Comparison of ENCODE assay signal across 1 fruit fly cellular context in genomic region chr3R:9940565-9941258, dm6.
TF ChIP-seq lines count a peak whose summit lies in the region.

No protein-coding gene starts in this region.

TF ChIP-seq in whole organism, embryonic, 481 proteins besides CTCF, POLR2A, EP300 and RAD21 (continued from another document):
- no peak for TF ChIP-seq trh (GFP tag; optimal IDR thresholded peaks at IDR 0.05; lab: Kevin White, UChicago)
- no peak for TF ChIP-seq Lim3 (GFP tag; IDR thresholded peaks at IDR 0.05; lab: Robert Waterston, UW)
- TF ChIP-seq CG7963 (GFP tag; IDR thresholded peaks at IDR 0.05; lab: Robert Waterston, UW; ENCODE audit: partially characterized antibody), result no peak
- no peak for TF ChIP-seq CG32532 (GFP tag; IDR thresholded peaks at IDR 0.05; lab: Robert Waterston, UW)
- TF ChIP-seq HmgZ (tag; optimal IDR thresholded peaks at IDR 0.05; lab: Kevin White, UChicago), result no peak
- TF ChIP-seq oc (tag; optimal IDR thresholded peaks at IDR 0.05; lab: Kevin White, UChicago), result no peak
- TF ChIP-seq CG12071 (GFP tag; optimal IDR thresholded peaks at IDR 0.05; lab: Kevin White, UChicago), result peak; percentile 33
- no peak for TF ChIP-seq bbx (GFP tag; IDR thresholded peaks at IDR 0.05; lab: Robert Waterston, UW; ENCODE audit: partially characterized antibody)
- no peak for TF ChIP-seq Side (GFP tag; optimal IDR thresholded peaks at IDR 0.05; lab: Kevin White, UChicago)
- TF ChIP-seq Dp (GFP tag; optimal IDR thresholded peaks at IDR 0.05; lab: Kevin White, UChicago), result no peak
- TF ChIP-seq B-H1 (GFP tag; IDR thresholded peaks at IDR 0.05; lab: Robert Waterston, UW), result no peak
- no peak for TF ChIP-seq tio (GFP tag; optimal IDR thresholded peaks at IDR 0.05; lab: Kevin White, UChicago)
- TF ChIP-seq CG8359 (GFP tag; optimal IDR thresholded peaks at IDR 0.05; lab: Kevin White, UChicago; ENCODE audit: borderline replicate concordance), result peak; percentile 15
- TF ChIP-seq fd96Cb (tag; optimal IDR thresholded peaks at IDR 0.05; lab: Kevin White, UChicago), result no peak
- TF ChIP-seq CG6765 (GFP tag; optimal IDR thresholded peaks at IDR 0.05; lab: Kevin White, UChicago), result no peak
- TF ChIP-seq CG17568 (GFP tag; optimal IDR thresholded peaks at IDR 0.05; lab: Kevin White, UChicago), result no peak
- TF ChIP-seq lab (GFP tag; optimal IDR thresholded peaks at IDR 0.05; lab: Kevin White, UChicago), result peak; percentile 42
- TF ChIP-seq sim (GFP tag; IDR thresholded peaks at IDR 0.05; lab: Robert Waterston, UW), result no peak
- TF ChIP-seq CG2129 (GFP tag; IDR thresholded peaks at IDR 0.05; lab: Robert Waterston, UW; ENCODE audit: partially characterized antibody), result no peak
- no peak for TF ChIP-seq dpn (GFP tag; optimal IDR thresholded peaks at IDR 0.05; lab: Kevin White, UChicago)
- no peak for TF ChIP-seq rib (GFP tag; IDR thresholded peaks at IDR 0.05; lab: Robert Waterston, UW)
- no peak for TF ChIP-seq CG8290 (GFP tag; optimal IDR thresholded peaks at IDR 0.05; lab: Kevin White, UChicago)
- no peak for TF ChIP-seq CG8290 (tag; optimal IDR thresholded peaks at IDR 0.05; lab: Kevin White, UChicago)
- TF ChIP-seq Ets65A (GFP tag; lab: Kevin White, UChicago), result peak; percentile 5
- peak; percentile 3 for TF ChIP-seq Deaf1 (tag; optimal IDR thresholded peaks at IDR 0.05; lab: Kevin White, UChicago)
- no peak for TF ChIP-seq p53 (GFP tag; optimal IDR thresholded peaks at IDR 0.05; lab: Kevin White, UChicago)
- TF ChIP-seq Meics (GFP tag; optimal IDR thresholded peaks at IDR 0.05; lab: Kevin White, UChicago), result no peak
- peak; percentile 4 for TF ChIP-seq cwo (GFP tag; optimal IDR thresholded peaks at IDR 0.05; lab: Kevin White, UChicago)
- TF ChIP-seq CG9215 (GFP tag; IDR thresholded peaks at IDR 0.05; lab: Robert Waterston, UW), result no peak
- TF ChIP-seq Stat92E (GFP tag; optimal IDR thresholded peaks at IDR 0.05; lab: Kevin White, UChicago), result peak in 1 of 3 experiments; percentile 26
- TF ChIP-seq GATAe (GFP tag; conservative IDR thresholded peaks at IDR 0.05; lab: Robert Waterston, UW), result peak; percentile 68
- TF ChIP-seq gt (GFP tag; IDR thresholded peaks at IDR 0.05; lab: Robert Waterston, UW), result no peak
- TF ChIP-seq Ets97D (GFP tag; optimal IDR thresholded peaks at IDR 0.05; lab: Kevin White, UChicago), result no peak
- no peak for TF ChIP-seq CG10267 (tag; optimal IDR thresholded peaks at IDR 0.05; lab: Kevin White, UChicago)
- TF ChIP-seq CG7372 (GFP tag; IDR thresholded peaks at IDR 0.05; lab: Robert Waterston, UW), result peak; percentile 47
- TF ChIP-seq Eip74EF (GFP tag; optimal IDR thresholded peaks at IDR 0.05; lab: Kevin White, UChicago), result peak in 1 of 2 experiments; percentile 74
- no peak for TF ChIP-seq nom (GFP tag; optimal IDR thresholded peaks at IDR 0.05; lab: Kevin White, UChicago)
- no peak for TF ChIP-seq CG8765 (GFP tag; IDR thresholded peaks at IDR 0.05; lab: Robert Waterston, UW)
- no peak for TF ChIP-seq Fer3 (tag; optimal IDR thresholded peaks at IDR 0.05; lab: Kevin White, UChicago)
- peak; percentile 41 for TF ChIP-seq lbe (GFP tag; optimal IDR thresholded peaks at IDR 0.05; lab: Kevin White, UChicago)
- no peak for TF ChIP-seq jigr1 (GFP tag; IDR thresholded peaks at IDR 0.05; lab: Robert Waterston, UW)
- TF ChIP-seq CG1647 (GFP tag; optimal IDR thresholded peaks at IDR 0.05; lab: Kevin White, UChicago), result no peak
- peak; percentile 1 for TF ChIP-seq Fer1 (GFP tag; optimal IDR thresholded peaks at IDR 0.05; lab: Kevin White, UChicago)
- no peak for TF ChIP-seq crp (GFP tag; optimal IDR thresholded peaks at IDR 0.05; lab: Kevin White, UChicago)
- no peak for TF ChIP-seq CG4820 (GFP tag; optimal IDR thresholded peaks at IDR 0.05; lab: Kevin White, UChicago)
- peak; percentile 83 for TF ChIP-seq exex (tag; optimal IDR thresholded peaks at IDR 0.05; lab: Kevin White, UChicago)
- TF ChIP-seq Med (GFP tag; lab: Kevin White, UChicago), result peak; percentile 21
- TF ChIP-seq CG7987 (GFP tag; optimal IDR thresholded peaks at IDR 0.05; lab: Kevin White, UChicago), result no peak
- no peak for TF ChIP-seq emc (GFP tag; optimal IDR thresholded peaks at IDR 0.05; lab: Kevin White, UChicago)
- TF ChIP-seq corto (GFP tag; optimal IDR thresholded peaks at IDR 0.05; lab: Kevin White, UChicago), result peak; percentile 49
- TF ChIP-seq PHDP (tag; optimal IDR thresholded peaks at IDR 0.05; lab: Kevin White, UChicago), result no peak
- no peak for TF ChIP-seq jing (GFP tag; optimal IDR thresholded peaks at IDR 0.05; lab: Kevin White, UChicago)
- TF ChIP-seq Scr (GFP tag; IDR thresholded peaks at IDR 0.05; lab: Robert Waterston, UW; ENCODE audit: partially characterized antibody), result no peak
- no peak for TF ChIP-seq CG12299 (tag; optimal IDR thresholded peaks at IDR 0.05; lab: Kevin White, UChicago)
- TF ChIP-seq CG16815 (GFP tag; optimal IDR thresholded peaks at IDR 0.05; lab: Kevin White, UChicago), result no peak
- no peak for TF ChIP-seq tx (GFP tag; optimal IDR thresholded peaks at IDR 0.05; lab: Kevin White, UChicago)
- TF ChIP-seq Pdp1 (GFP tag; optimal IDR thresholded peaks at IDR 0.05; lab: Kevin White, UChicago), result peak in 1 of 2 experiments; percentile 37
- TF ChIP-seq crol (GFP tag; IDR thresholded peaks at IDR 0.05; lab: Robert Waterston, UW), result no peak
- no peak for TF ChIP-seq CG6689 (GFP tag; IDR thresholded peaks at IDR 0.05; lab: Robert Waterston, UW)
- TF ChIP-seq chm (GFP tag; IDR thresholded peaks at IDR 0.05; lab: Robert Waterston, UW), result no peak
- no peak for TF ChIP-seq CG14050 (GFP tag; IDR thresholded peaks at IDR 0.05; lab: Robert Waterston, UW)
- TF ChIP-seq gcm2 (GFP tag; optimal IDR thresholded peaks at IDR 0.05; lab: Kevin White, UChicago), result no peak
- no peak for TF ChIP-seq aop (GFP tag; IDR thresholded peaks at IDR 0.05; lab: Robert Waterston, UW)
- peak; percentile 42 for TF ChIP-seq sens (GFP tag; lab: Kevin White, UChicago)
- TF ChIP-seq chinmo (GFP tag; IDR thresholded peaks at IDR 0.05; lab: Robert Waterston, UW; ENCODE audit: partially characterized antibody), result 0 out of 4 replicates have a peak, but pooled peaks have one; percentile 4
- no peak for TF ChIP-seq Dad (GFP tag; optimal IDR thresholded peaks at IDR 0.05; lab: Kevin White, UChicago)
- no peak for TF ChIP-seq CG15514 (GFP tag; optimal IDR thresholded peaks at IDR 0.05; lab: Kevin White, UChicago)
- TF ChIP-seq bsh (GFP tag; optimal IDR thresholded peaks at IDR 0.05; lab: Kevin White, UChicago), result no peak
- no peak for TF ChIP-seq CG18262 (tag; optimal IDR thresholded peaks at IDR 0.05; lab: Kevin White, UChicago)
- TF ChIP-seq inv (GFP tag; IDR thresholded peaks at IDR 0.05; lab: Robert Waterston, UW; ENCODE audit: partially characterized antibody), result no peak
- no peak for TF ChIP-seq jumu (GFP tag; optimal IDR thresholded peaks at IDR 0.05; lab: Kevin White, UChicago)
- no peak for TF ChIP-seq Sin3A (optimal IDR thresholded peaks at IDR 0.05; lab: Kevin White, UChicago)
- no peak for TF ChIP-seq onecut (GFP tag; IDR thresholded peaks at IDR 0.05; lab: Robert Waterston, UW)
- TF ChIP-seq ap (GFP tag; IDR thresholded peaks at IDR 0.05; lab: Robert Waterston, UW), result no peak
- no peak for TF ChIP-seq Dbx (GFP tag; IDR thresholded peaks at IDR 0.05; lab: Robert Waterston, UW)
- TF ChIP-seq CG11723 (GFP tag; optimal IDR thresholded peaks at IDR 0.05; lab: Kevin White, UChicago), result no peak
- no peak for TF ChIP-seq vnd (GFP tag; IDR thresholded peaks at IDR 0.05; lab: Robert Waterston, UW; ENCODE audit: partially characterized antibody)
- no peak for TF ChIP-seq CG32767 (GFP tag; IDR thresholded peaks at IDR 0.05; lab: Robert Waterston, UW)
- TF ChIP-seq Myb (GFP tag; optimal IDR thresholded peaks at IDR 0.05; lab: Kevin White, UChicago), result no peak
- TF ChIP-seq hbn (GFP tag; IDR thresholded peaks at IDR 0.05; lab: Robert Waterston, UW; ENCODE audit: partially characterized antibody), result no peak
- no peak for TF ChIP-seq zen (tag; optimal IDR thresholded peaks at IDR 0.05; lab: Kevin White, UChicago)
- no peak for TF ChIP-seq CG4282 (GFP tag; optimal IDR thresholded peaks at IDR 0.05; lab: Kevin White, UChicago)
- no peak for TF ChIP-seq CG7271 (tag; optimal IDR thresholded peaks at IDR 0.05; lab: Kevin White, UChicago)
- TF ChIP-seq CG14860 (GFP tag; IDR thresholded peaks at IDR 0.05; lab: Robert Waterston, UW; ENCODE audit: partially characterized antibody), result no peak
- TF ChIP-seq HLHmδ (GFP tag; optimal IDR thresholded peaks at IDR 0.05; lab: Kevin White, UChicago), result no peak
- TF ChIP-seq bcd (GFP tag; optimal IDR thresholded peaks at IDR 0.05; lab: Kevin White, UChicago), result no peak
- peak; percentile 16 for TF ChIP-seq abd-A (tag; optimal IDR thresholded peaks at IDR 0.05; lab: Kevin White, UChicago)
- TF ChIP-seq grn (GFP tag; optimal IDR thresholded peaks at IDR 0.05; lab: Kevin White, UChicago), result peak; percentile 87
- no peak for TF ChIP-seq pita (GFP tag; optimal IDR thresholded peaks at IDR 0.05; lab: Kevin White, UChicago)
- TF ChIP-seq BEAF-32 (GFP tag; optimal IDR thresholded peaks at IDR 0.05; lab: Kevin White, UChicago), result no peak
